Fruit fly (Drosophila melanogaster): ENCODE measurements around the gene CG7542.

Gene CG7542

DNA sequence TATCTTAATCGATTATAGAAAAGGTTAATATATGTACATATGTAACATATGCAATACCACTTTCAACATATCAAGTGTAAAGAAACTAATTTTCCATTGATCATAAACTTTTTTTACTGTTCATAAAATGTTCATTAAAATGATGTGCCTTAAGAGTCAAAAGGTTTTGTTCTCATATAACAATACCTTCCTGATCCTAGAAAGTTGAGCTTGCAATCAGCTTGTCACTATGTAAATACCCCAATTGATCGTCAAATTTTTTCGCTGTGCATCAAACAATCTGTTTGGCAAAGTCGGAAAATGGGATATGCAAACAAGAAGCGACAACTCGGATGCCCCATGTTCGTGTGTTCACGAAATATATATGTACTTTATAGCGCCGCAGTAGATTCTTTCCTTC lies 40.4 kb downstream of the CG7542 start (continued):
- TF ChIP-seq CG3919 (GFP tag; optimal IDR thresholded peaks at IDR 0.05) (peak; percentile 11), CG3032 (tag; optimal IDR thresholded peaks at IDR 0.05) (peak; percentile 30), OdsH (GFP tag; optimal IDR thresholded peaks at IDR 0.05) (peak; percentile 5), CG10631 (GFP tag; optimal IDR thresholded peaks at IDR 0.05) (peak; percentile 54), Gug (GFP tag; IDR thresholded peaks at IDR 0.05) (no peak), Eip78C (GFP tag) (peak; percentile 61), CG31627 (GFP tag; optimal IDR thresholded peaks at IDR 0.05) (no peak), CG11902 (GFP tag; optimal IDR thresholded peaks at IDR 0.05) (no peak), Eip93F (GFP tag; optimal IDR thresholded peaks at IDR 0.05) (no peak), lz (GFP tag; optimal IDR thresholded peaks at IDR 0.05) (no peak), dac (GFP tag; optimal IDR thresholded peaks at IDR 0.05) (no peak), esn (GFP tag; optimal IDR thresholded peaks at IDR 0.05) (no peak), CG8319 (GFP tag; optimal IDR thresholded peaks at IDR 0.05) (no peak), CG6808 (GFP tag; optimal IDR thresholded peaks at IDR 0.05) (peak; percentile 24), Ets21C (GFP tag; optimal IDR thresholded peaks at IDR 0.05) (no peak), fd59A (GFP tag; optimal IDR thresholded peaks at IDR 0.05) (peak; percentile 22), CG34406 (GFP tag; optimal IDR thresholded peaks at IDR 0.05) (no peak), Blimp-1 (GFP tag; optimal IDR thresholded peaks at IDR 0.05) (no peak), Hr38 (GFP tag; optimal IDR thresholded peaks at IDR 0.05) (no peak), Sox102F (GFP tag; optimal IDR thresholded peaks at IDR 0.05) (no peak), CG11294 (GFP tag; IDR thresholded peaks at IDR 0.05) (no peak)

DNA sequence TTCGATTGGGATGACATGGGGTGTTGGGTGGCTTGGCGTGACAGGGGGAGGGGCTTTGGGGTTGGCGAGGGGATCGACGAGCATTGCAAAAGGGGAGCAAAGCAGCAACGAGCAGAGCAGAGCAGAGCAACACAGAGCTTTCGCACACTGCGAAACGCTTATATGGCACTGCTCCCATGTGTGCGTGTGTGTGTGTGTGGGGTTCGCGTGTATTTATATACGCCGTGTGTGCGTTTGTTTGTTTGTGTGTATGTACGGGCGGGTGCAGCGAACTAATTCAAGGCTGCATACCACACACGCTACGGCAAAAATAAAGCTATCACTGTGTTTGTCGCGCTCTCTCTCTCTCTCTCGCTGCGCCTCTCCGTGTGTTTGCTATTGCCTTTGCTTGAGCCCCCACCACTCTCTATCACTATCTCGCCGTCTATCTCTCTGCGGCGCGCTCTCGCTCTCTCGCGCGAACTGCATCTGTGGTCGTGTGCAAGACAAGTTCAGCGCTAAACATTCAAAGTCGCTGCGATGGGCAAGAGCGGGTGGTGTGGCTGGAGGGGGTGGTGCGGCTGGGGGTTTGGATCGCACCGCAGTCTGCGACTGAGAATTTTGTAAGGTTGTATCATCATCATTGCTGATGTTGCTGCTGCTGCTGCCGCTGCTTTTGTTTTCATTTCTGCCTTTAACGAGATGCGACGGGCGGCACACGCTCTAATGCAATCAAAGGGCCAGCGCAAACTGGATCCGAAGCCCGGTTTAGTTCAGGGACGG lies 41.0 kb downstream of the CG7542 start:
- TF ChIP-seq CG9139 (GFP tag; optimal IDR thresholded peaks at IDR 0.05) (peak; percentile 13), CG8319 (GFP tag; optimal IDR thresholded peaks at IDR 0.05) (no peak), CG4318 (GFP tag; optimal IDR thresholded peaks at IDR 0.05) (no peak), Met (GFP tag; optimal IDR thresholded peaks at IDR 0.05) (peak; percentile 1), Sox14 (GFP tag; optimal IDR thresholded peaks at IDR 0.05) (peak; percentile 17), CG8632 (GFP tag; optimal IDR thresholded peaks at IDR 0.05) (no peak), dac (GFP tag; optimal IDR thresholded peaks at IDR 0.05) (peak; percentile 8), Ets21C (GFP tag; optimal IDR thresholded peaks at IDR 0.05) (no peak), CG15336 (GFP tag; IDR thresholded peaks at IDR 0.05) (peak; percentile 63), Blimp-1 (GFP tag; optimal IDR thresholded peaks at IDR 0.05) (peak; percentile 79), Eip75B (GFP tag; optimal IDR thresholded peaks at IDR 0.05) (no peak), CG31627 (GFP tag; optimal IDR thresholded peaks at IDR 0.05) (no peak), Gug (GFP tag; IDR thresholded peaks at IDR 0.05) (no peak), Hr4 (GFP tag; optimal IDR thresholded peaks at IDR 0.05) (no peak), Eip78C (GFP tag) (no peak), Ets96B (tag; optimal IDR thresholded peaks at IDR 0.05) (peak; percentile 27), topi (GFP tag; optimal IDR thresholded peaks at IDR 0.05) (no peak), fd59A (GFP tag; optimal IDR thresholded peaks at IDR 0.05) (no peak), CG6163 (GFP tag; IDR thresholded peaks at IDR 0.05) (peak; percentile 67), Sox15 (GFP tag; optimal IDR thresholded peaks at IDR 0.05) (no peak), ss (GFP tag; optimal IDR thresholded peaks at IDR 0.05) (peak; percentile 62 to 72), acj6 (GFP tag; optimal IDR thresholded peaks at IDR 0.05) (no peak), cyc (GFP tag; optimal IDR thresholded peaks at IDR 0.05) (no peak), CG6276 (GFP tag; optimal IDR thresholded peaks at IDR 0.05) (no peak), Sox102F (GFP tag; optimal IDR thresholded peaks at IDR 0.05) (no peak), CG10631 (GFP tag; optimal IDR thresholded peaks at IDR 0.05) (no peak), CG6808 (GFP tag; optimal IDR thresholded peaks at IDR 0.05) (no peak), CG3919 (GFP tag; optimal IDR thresholded peaks at IDR 0.05) (no peak), spab (GFP tag; optimal IDR thresholded peaks at IDR 0.05) (peak; percentile 4), fd85E (GFP tag; optimal IDR thresholded peaks at IDR 0.05) (peak; percentile 8), CG11294 (GFP tag; IDR thresholded peaks at IDR 0.05) (no peak), OdsH (GFP tag; optimal IDR thresholded peaks at IDR 0.05) (no peak), CG6792 (GFP tag; optimal IDR thresholded peaks at IDR 0.05) (no peak), Hr38 (GFP tag; optimal IDR thresholded peaks at IDR 0.05) (no peak), CG16779 (tag; optimal IDR thresholded peaks at IDR 0.05) (no peak), CG1621 (tag; optimal IDR thresholded peaks at IDR 0.05) (peak; percentile 6), CG8119 (GFP tag; IDR thresholded peaks at IDR 0.05) (no peak), Smox (GFP tag; optimal IDR thresholded peaks at IDR 0.05) (no peak), lz (GFP tag; optimal IDR thresholded peaks at IDR 0.05) (no peak), pdm3 (GFP tag; optimal IDR thresholded peaks at IDR 0.05) (no peak), fkh (GFP tag; optimal IDR thresholded peaks at IDR 0.05) (peak; percentile 65), CG3032 (tag; optimal IDR thresholded peaks at IDR 0.05) (no peak), CG34406 (GFP tag; optimal IDR thresholded peaks at IDR 0.05) (no peak)
